Fruit fly (Drosophila melanogaster) whole organism, embryonic: Measurements from ENCODE around the gene CG5191.
A peak's percentile ranks its signal among the peaks of the same experiment; 100 is the strongest.

Source experiments
- Atf6 ChIP-seq: fragments of 200-800 bp; sonication (Bioruptor generic); IDR thresholded peaks from 2 replicates; pipeline ENCODE4 v1.3.6; 2022; ENCODE audit warnings: missing biosample characterization, missing genetic modification characterization
- B-H2 ChIP-seq: fragments of 200-800 bp; sonication (Bioruptor generic); optimal IDR thresholded peaks from 2 replicates; lab custom pipeline; 2018; ENCODE audit warnings: missing biosample characterization, mild to moderate bottlenecking, missing genetic modification characterization
- CG10274 ChIP-seq: fragments of 200-800 bp; sonication (Bioruptor generic); optimal IDR thresholded peaks from 3 replicates; lab custom pipeline; 2017; ENCODE audit warnings: missing biosample characterization, mild to moderate bottlenecking, missing genetic modification characterization
- CG10462 ChIP-seq: fragments of 200-800 bp; sonication (Bioruptor generic); optimal IDR thresholded peaks from 2 replicates; lab custom pipeline; 2016; ENCODE audit warnings: missing biosample characterization, missing genetic modification characterization
- CG10543 ChIP-seq: fragments of 200-800 bp; sonication (Bioruptor generic); optimal IDR thresholded peaks from 3 replicates; lab custom pipeline; 2017; ENCODE audit warnings: missing biosample characterization, mild to moderate bottlenecking, missing genetic modification characterization, moderate library complexity
- CG11696 ChIP-seq: fragments of 200-800 bp; sonication (Bioruptor generic); IDR thresholded peaks from 2 replicates; pipeline ENCODE4 v1.3.6; 2022; ENCODE audit warnings: missing biosample characterization, missing genetic modification characterization
- CG14441 ChIP-seq: fragments of 200-800 bp; sonication (Bioruptor generic); IDR thresholded peaks from 2 replicates; pipeline ENCODE4 v1.3.6; 2022; ENCODE audit warnings: missing biosample characterization, missing genetic modification characterization
- CG15011 ChIP-seq: fragments of 200-800 bp; sonication (Bioruptor generic); optimal IDR thresholded peaks from 3 replicates; lab custom pipeline; 2018; ENCODE audit warnings: missing biosample characterization, mild to moderate bottlenecking, missing genetic modification characterization
- CG15479 ChIP-seq: fragments of 200-800 bp; sonication (Bioruptor generic); optimal IDR thresholded peaks from 3 replicates; lab custom pipeline; 2019; ENCODE audit warnings: missing biosample characterization, mild to moderate bottlenecking, missing genetic modification characterization, moderate library complexity
- CG17802 ChIP-seq: fragments of 200-800 bp; sonication (Bioruptor generic); optimal IDR thresholded peaks from 2 replicates; lab custom pipeline; 2018; ENCODE audit warnings: missing biosample characterization, mild to moderate bottlenecking, missing genetic modification characterization, moderate library complexity
- CG18262 ChIP-seq: fragments of 200-800 bp; optimal IDR thresholded peaks from 3 replicates; lab custom pipeline; 2019; ENCODE audit warnings: missing biosample characterization, mild to moderate bottlenecking, missing genetic modification characterization, moderate library complexity
- CG2678 ChIP-seq: fragments of 200-800 bp; sonication (Bioruptor generic); optimal IDR thresholded peaks from 3 replicates; lab custom pipeline; 2019; ENCODE audit warnings: missing biosample characterization, mild to moderate bottlenecking, missing genetic modification characterization, moderate library complexity
- CG2889 ChIP-seq: fragments of 200-800 bp; sonication (Bioruptor generic); IDR thresholded peaks from 3 replicates; pipeline ENCODE4 v1.3.6; 2022; ENCODE audit warnings: missing biosample characterization, missing genetic modification characterization
- CG3281 ChIP-seq: fragments of 200-800 bp; sonication (Bioruptor generic); optimal IDR thresholded peaks from 3 replicates; lab custom pipeline; 2017; ENCODE audit warnings: missing biosample characterization, mild to moderate bottlenecking, missing genetic modification characterization
- CG4820 ChIP-seq: fragments of 200-800 bp; sonication (Bioruptor generic); optimal IDR thresholded peaks from 3 replicates; lab custom pipeline; 2016; ENCODE audit warnings: missing biosample characterization, missing genetic modification characterization
- CG5953 ChIP-seq: fragments of 200-800 bp; sonication (Bioruptor generic); IDR thresholded peaks from 2 replicates; pipeline ENCODE4 v1.3.6; 2022; ENCODE audit warnings: missing biosample characterization, missing genetic modification characterization
- CG6654 ChIP-seq: fragments of 200-800 bp; sonication (Bioruptor generic); optimal IDR thresholded peaks from 2 replicates; lab custom pipeline; 2017; ENCODE audit warnings: missing biosample characterization, mild to moderate bottlenecking, missing genetic modification characterization
- CG6791 ChIP-seq: fragments of 200-800 bp; sonication (Bioruptor generic); IDR thresholded peaks from 3 replicates; pipeline ENCODE4 v1.3.6; 2022; ENCODE audit warnings: missing biosample characterization, missing genetic modification characterization; ENCODE audit not compliant: partially characterized antibody
- CG7987 ChIP-seq: fragments of 200-800 bp; sonication (Bioruptor generic); optimal IDR thresholded peaks from 2 replicates; lab custom pipeline; 2018; ENCODE audit warnings: missing biosample characterization, mild to moderate bottlenecking, missing genetic modification characterization, moderate library complexity
- CG8359 ChIP-seq: fragments of 200-800 bp; sonication (Bioruptor generic); optimal IDR thresholded peaks from 2 replicates; lab custom pipeline; 2017; ENCODE audit warnings: missing biosample characterization, mild to moderate bottlenecking, missing genetic modification characterization, borderline replicate concordance
- CG9215 ChIP-seq: fragments of 200-800 bp; sonication (Bioruptor generic); IDR thresholded peaks from 2 replicates; pipeline ENCODE4 v1.3.6; 2022; ENCODE audit warnings: missing biosample characterization, missing genetic modification characterization
- CG9437 ChIP-seq: fragments of 200-800 bp; sonication (Bioruptor generic); optimal IDR thresholded peaks from 2 replicates; lab custom pipeline; 2018; ENCODE audit warnings: missing biosample characterization, mild to moderate bottlenecking, missing genetic modification characterization
- Dip2 ChIP-seq: fragments of 200-800 bp; sonication (Bioruptor generic); IDR thresholded peaks from 2 replicates; pipeline ENCODE4 v1.3.6; 2022; ENCODE audit warnings: missing biosample characterization, missing genetic modification characterization
- Dp ChIP-seq: fragments of 200-800 bp; sonication (Bioruptor generic); optimal IDR thresholded peaks from 2 replicates; lab custom pipeline; 2018; ENCODE audit warnings: missing biosample characterization, mild to moderate bottlenecking, missing genetic modification characterization, moderate library complexity
- Drgx ChIP-seq: fragments of 200-800 bp; sonication (Bioruptor generic); IDR thresholded peaks from 2 replicates; pipeline ENCODE4 v1.3.6; 2022; ENCODE audit warnings: missing biosample characterization, missing genetic modification characterization
- Ets65A ChIP-seq: fragments of 200-800 bp; sonication (Bioruptor generic); peaks from one replicate; lab custom pipeline; 2016; ENCODE audit warnings: missing biosample characterization, missing genetic modification characterization
- Mes4 ChIP-seq: fragments of 200-800 bp; sonication (Bioruptor generic); optimal IDR thresholded peaks from 2 replicates; lab custom pipeline; 2016; ENCODE audit warnings: missing biosample characterization, missing genetic modification characterization
- Optix ChIP-seq: fragments of 200-800 bp; sonication (Bioruptor generic); IDR thresholded peaks from 3 replicates; pipeline ENCODE4 v1.3.6; 2022; ENCODE audit warnings: missing biosample characterization, missing genetic modification characterization
- Ptx1 ChIP-seq: fragments of 200-800 bp; sonication (Bioruptor generic); IDR thresholded peaks from 2 replicates; pipeline ENCODE4 v1.3.6; 2022; ENCODE audit warnings: missing biosample characterization, missing genetic modification characterization
- Sry-δ ChIP-seq: fragments of 200-800 bp; sonication (Bioruptor generic); optimal IDR thresholded peaks from 2 replicates; lab custom pipeline; 2016; ENCODE audit warnings: missing biosample characterization, missing genetic modification characterization
- Stat92E ChIP-seq, 3 experiments: fragments of >200 bp in 2 of 3; fragments of 200-800 bp in 1 of 3; sonication (Bioruptor generic) in 1 of 3; optimal IDR thresholded peaks; 2 replicates each; lab custom pipeline; 2017 to 2019; ENCODE audit warnings: missing biosample characterization in 3 of 3, missing genetic modification characterization in 3 of 3, mild to moderate bottlenecking in 1 of 3, moderate library complexity in 1 of 3
- Usf ChIP-seq: fragments of 200-800 bp; sonication (Bioruptor generic); optimal IDR thresholded peaks from 2 replicates; lab custom pipeline; 2017; ENCODE audit warnings: missing genotype, missing biosample characterization, missing genetic modification characterization
- ara ChIP-seq: fragments of 200-800 bp; sonication (Bioruptor generic); IDR thresholded peaks from 2 replicates; pipeline ENCODE4 v1.3.6; 2022; ENCODE audit warnings: missing biosample characterization, missing genetic modification characterization
- ash1 ChIP-seq: fragments of 200-800 bp; sonication (Bioruptor generic); optimal IDR thresholded peaks from 2 replicates; lab custom pipeline; 2018; ENCODE audit warnings: missing biosample characterization, mild to moderate bottlenecking, missing genetic modification characterization
- az2 ChIP-seq: fragments of 200-800 bp; sonication (Bioruptor generic); optimal IDR thresholded peaks from 3 replicates; lab custom pipeline; 2016; ENCODE audit warnings: missing biosample characterization, missing genetic modification characterization
- bab2 ChIP-seq: fragments of 200-800 bp; sonication (Bioruptor generic); optimal IDR thresholded peaks from 2 replicates; lab custom pipeline; 2016; ENCODE audit warnings: missing biosample characterization, missing genetic modification characterization
- bcd ChIP-seq: fragments of 200-800 bp; sonication (Bioruptor generic); optimal IDR thresholded peaks from 2 replicates; lab custom pipeline; 2017; ENCODE audit warnings: missing biosample characterization, mild to moderate bottlenecking, missing genetic modification characterization
- br ChIP-seq: fragments of >200 bp; optimal IDR thresholded peaks from 2 replicates; lab custom pipeline; 2017
- cato ChIP-seq: fragments of 200-800 bp; sonication (Bioruptor generic); optimal IDR thresholded peaks from 2 replicates; lab custom pipeline; 2016; ENCODE audit warnings: missing biosample characterization, missing genetic modification characterization, borderline replicate concordance
- dati ChIP-seq: fragments of 200-800 bp; sonication (Bioruptor generic); IDR thresholded peaks from 2 replicates; pipeline ENCODE4 v1.3.6; 2022; ENCODE audit warnings: missing biosample characterization, missing genetic modification characterization
- fd102C ChIP-seq: fragments of 200-800 bp; sonication (Bioruptor generic); optimal IDR thresholded peaks from 2 replicates; lab custom pipeline; 2018; ENCODE audit warnings: missing biosample characterization, mild to moderate bottlenecking, missing genetic modification characterization, moderate library complexity
- hkb ChIP-seq, 2 experiments: fragments of 200-800 bp in 1 of 2; fragments of >200 bp in 1 of 2; sonication (Bioruptor generic) in 1 of 2; IDR thresholded peaks in 1 of 2; optimal IDR thresholded peaks in 1 of 2; 2 replicates each; pipeline versions ENCODE4 v1.3.6 to Lab custom; 2017 to 2022; ENCODE audit warnings: missing biosample characterization in 1 of 2, missing genetic modification characterization in 1 of 2
- oc ChIP-seq: fragments of 200-800 bp; sonication (Bioruptor generic); optimal IDR thresholded peaks from 2 replicates; lab custom pipeline; 2018; ENCODE audit warnings: missing biosample characterization, mild to moderate bottlenecking, missing genetic modification characterization, moderate library complexity
- run ChIP-seq: fragments of 200-800 bp; sonication (Bioruptor generic); optimal IDR thresholded peaks from 3 replicates; lab custom pipeline; 2018; ENCODE audit warnings: missing biosample characterization, mild to moderate bottlenecking, missing genetic modification characterization
- seq ChIP-seq: fragments of 200-800 bp; sonication (Bioruptor generic); IDR thresholded peaks from 2 replicates; pipeline ENCODE4 v1.3.6; 2022; ENCODE audit warnings: missing biosample characterization, missing genetic modification characterization
- slbo ChIP-seq: fragments of 200-800 bp; sonication (Bioruptor generic); IDR thresholded peaks from 2 replicates; pipeline ENCODE4 v1.3.6; 2022; ENCODE audit warnings: missing biosample characterization, missing genetic modification characterization
- ssp ChIP-seq: fragments of 200-800 bp; sonication (Bioruptor generic); IDR thresholded peaks from 2 replicates; pipeline ENCODE4 v1.3.6; 2022; ENCODE audit warnings: missing biosample characterization, missing genetic modification characterization
- vfl ChIP-seq: fragments of 200-800 bp; sonication (Bioruptor generic); optimal IDR thresholded peaks from 2 replicates; lab custom pipeline; 2016; ENCODE audit warnings: missing biosample characterization, missing genetic modification characterization

CG5191 gene

dm6 chr3R:20594194-20595144, 33.8 kb downstream of the CG5191 start (continued):
- peak; percentile 81 for TF ChIP-seq ssp (GFP tag; lab: Robert Waterston, UW)
- peak; percentile 64 for TF ChIP-seq CG14441 (GFP tag; lab: Robert Waterston, UW)
- TF ChIP-seq CG10543 = peak; percentile 72
- peak; percentile 53; the same call in 1 of the 3 replicates for TF ChIP-seq CG2889 (GFP tag; lab: Robert Waterston, UW)
- TF ChIP-seq CG18262 (tag; lab: Kevin White, UChicago) = peak; percentile 98
- peak; percentile 86 for TF ChIP-seq CG4820 (GFP tag; lab: Kevin White, UChicago)
- no peak for TF ChIP-seq ash1 (GFP tag; lab: Kevin White, UChicago)
- TF ChIP-seq CG11696 = 0 out of 2 replicates have a peak, but pooled peaks have one; percentile 23
- TF ChIP-seq CG5953 (GFP tag; lab: Robert Waterston, UW) = 0 out of 2 replicates have a peak, but pooled peaks have one; percentile 16
- peak; percentile 88 for TF ChIP-seq bcd (GFP tag; lab: Kevin White, UChicago)
- TF ChIP-seq Sry-δ (GFP tag; lab: Kevin White, UChicago) = no peak
- TF ChIP-seq Ets65A (GFP tag; lab: Kevin White, UChicago) = peak; percentile 73
- TF ChIP-seq CG8359 (GFP tag; lab: Kevin White, UChicago) = peak; percentile 69
- no peak for TF ChIP-seq vfl (GFP tag; lab: Kevin White, UChicago)
- peak in 1 of 3 experiments; percentile 88 for TF ChIP-seq Stat92E (GFP tag; optimal IDR thresholded peaks at IDR 0.05; lab: Kevin White, UChicago)
- TF ChIP-seq hkb (optimal IDR thresholded peaks at IDR 0.05; lab: Kevin White, UChicago) = no peak
- TF ChIP-seq hkb (GFP tag; IDR thresholded peaks at IDR 0.05; lab: Robert Waterston, UW) = peak; percentile 77
- no peak for TF ChIP-seq Dip2 (GFP tag; lab: Robert Waterston, UW)
- peak; percentile 72 for TF ChIP-seq CG15011 (GFP tag; lab: Kevin White, UChicago)
- TF ChIP-seq run (tag; lab: Kevin White, UChicago) = peak; percentile 87
- peak; percentile 30 for TF ChIP-seq bab2
- peak; percentile 76 for TF ChIP-seq slbo (GFP tag; lab: Robert Waterston, UW)
- peak; percentile 47 for TF ChIP-seq CG17802 (tag; lab: Kevin White, UChicago)
- TF ChIP-seq cato = peak; percentile 79
- no peak for TF ChIP-seq Mes4 (GFP tag; lab: Kevin White, UChicago)
- peak; percentile 85 for TF ChIP-seq CG9437 (GFP tag; lab: Kevin White, UChicago)
- peak; percentile 84 for TF ChIP-seq oc (tag; lab: Kevin White, UChicago)
- peak; percentile 84 for TF ChIP-seq az2 (GFP tag; lab: Kevin White, UChicago)
- TF ChIP-seq CG10274 (GFP tag; lab: Kevin White, UChicago) = peak; percentile 35
- TF ChIP-seq ara (GFP tag; lab: Robert Waterston, UW) = peak; percentile 55
- peak; percentile 34 for TF ChIP-seq CG7987 (GFP tag; lab: Kevin White, UChicago)
- peak; percentile 29 for TF ChIP-seq fd102C
- TF ChIP-seq CG10462 (GFP tag; lab: Kevin White, UChicago) = peak; percentile 76
- TF ChIP-seq CG2678 (tag; lab: Kevin White, UChicago) = peak; percentile 95
- peak; percentile 82 for TF ChIP-seq Drgx (GFP tag; lab: Robert Waterston, UW)
- 0 out of 2 replicates have a peak, but pooled peaks have one; percentile 48 for TF ChIP-seq seq
- TF ChIP-seq CG9215 (GFP tag; lab: Robert Waterston, UW) = peak; percentile 66
- TF ChIP-seq Dp (GFP tag; lab: Kevin White, UChicago) = no peak
- TF ChIP-seq CG3281 (GFP tag; lab: Kevin White, UChicago) = peak; percentile 79
- peak; percentile 84 for TF ChIP-seq Usf (GFP tag; lab: Kevin White, UChicago)
- TF ChIP-seq Ptx1 (GFP tag; lab: Robert Waterston, UW) = peak; percentile 89
- no peak for TF ChIP-seq br (lab: Kevin White, UChicago)
- peak; percentile 52; the same call in 1 of the 3 replicates for TF ChIP-seq Optix (GFP tag; lab: Robert Waterston, UW)
- TF ChIP-seq CG15479 (GFP tag; lab: Kevin White, UChicago) = peak; percentile 87
- TF ChIP-seq Atf6 (GFP tag; lab: Robert Waterston, UW) = peak; percentile 28; the same call in 1 of the 2 replicates
- no peak for TF ChIP-seq B-H2 (GFP tag; lab: Kevin White, UChicago)
- peak; percentile 64; the same call in 1 of the 2 replicates for TF ChIP-seq dati (GFP tag; lab: Robert Waterston, UW)
- no peak for TF ChIP-seq CG6791 (GFP tag; lab: Robert Waterston, UW)
- TF ChIP-seq CG6654 = peak; percentile 68
